Fruit fly (Drosophila melanogaster): ENCODE results near the gene Ddx56.

Ddx56 gene

DNA sequence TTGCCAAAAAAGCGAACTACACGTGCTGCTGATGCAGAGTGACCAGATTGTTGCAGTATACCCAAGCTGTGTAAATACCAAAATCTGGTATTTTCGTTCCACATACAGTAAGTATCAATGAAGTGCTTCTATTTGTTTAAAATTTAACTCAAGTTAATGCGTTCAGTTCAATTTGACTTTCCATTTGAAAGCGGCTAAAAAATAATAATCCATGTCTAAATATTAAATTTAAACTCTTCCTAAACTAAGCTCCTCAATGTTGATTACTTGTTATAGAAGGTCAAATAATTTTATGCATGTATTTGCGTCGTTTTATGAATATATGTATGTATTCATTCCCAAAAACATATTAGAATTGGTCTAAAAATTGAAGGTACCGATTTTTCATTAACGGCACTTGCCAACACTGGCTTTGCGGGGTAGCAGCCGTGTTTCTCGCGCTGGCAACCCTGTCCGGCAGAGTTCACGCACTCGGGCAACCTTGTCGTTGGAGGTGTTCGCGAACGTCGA lies 37.9 kb downstream of the Ddx56 start, which contains the start of the genes peng and sol (continued):
- TF ChIP-seq Meics (GFP tag; optimal IDR thresholded peaks at IDR 0.05), result peak; percentile 72
- TF ChIP-seq CG17186 (GFP tag; optimal IDR thresholded peaks at IDR 0.05), result peak; percentile 0
- no peak for TF ChIP-seq salm (tag; optimal IDR thresholded peaks at IDR 0.05)
- no peak for TF ChIP-seq CG14667 (GFP tag; IDR thresholded peaks at IDR 0.05)
- peak; percentile 47 for TF ChIP-seq BtbVII (GFP tag; optimal IDR thresholded peaks at IDR 0.05)
- no peak for TF ChIP-seq CG14965 (GFP tag; optimal IDR thresholded peaks at IDR 0.05; ENCODE audit: borderline replicate concordance)
- TF ChIP-seq ttk (GFP tag; IDR thresholded peaks at IDR 0.05), result no peak
- peak; percentile 50 for TF ChIP-seq CG18011 (GFP tag; optimal IDR thresholded peaks at IDR 0.05)
- TF ChIP-seq TFAM (GFP tag; optimal IDR thresholded peaks at IDR 0.05), result no peak
- TF ChIP-seq crp (GFP tag; optimal IDR thresholded peaks at IDR 0.05), result peak in 1 of 2 experiments; percentile 29
- TF ChIP-seq wor (GFP tag; IDR thresholded peaks at IDR 0.05), result no peak
- 0 out of 3 replicates have a peak, but pooled peaks have one; percentile 25 for TF ChIP-seq CG6175 (GFP tag; IDR thresholded peaks at IDR 0.05)
- peak; percentile 52 for TF ChIP-seq klu (GFP tag; IDR thresholded peaks at IDR 0.05)
- peak; percentile 63 for TF ChIP-seq Usf (GFP tag; optimal IDR thresholded peaks at IDR 0.05)
- peak; percentile 50 for TF ChIP-seq twi (tag; optimal IDR thresholded peaks at IDR 0.05)
- TF ChIP-seq Max (GFP tag; optimal IDR thresholded peaks at IDR 0.05), result peak; percentile 80
- peak; percentile 40 for TF ChIP-seq CG1647 (GFP tag; optimal IDR thresholded peaks at IDR 0.05)
- TF ChIP-seq Abd-B (GFP tag; optimal IDR thresholded peaks at IDR 0.05), result peak; percentile 72
- TF ChIP-seq cg (GFP tag; optimal IDR thresholded peaks at IDR 0.05), result no peak
- peak; percentile 12 for TF ChIP-seq da (GFP tag; optimal IDR thresholded peaks at IDR 0.05)
- TF ChIP-seq dan (GFP tag; IDR thresholded peaks at IDR 0.05), result no peak
- TF ChIP-seq Elba2 (GFP tag; optimal IDR thresholded peaks at IDR 0.05), result peak; percentile 15
- peak; percentile 92 for TF ChIP-seq Med (GFP tag)
- peak; percentile 40 for TF ChIP-seq her (GFP tag; optimal IDR thresholded peaks at IDR 0.05)
- no peak for TF ChIP-seq CG11398 (GFP tag; optimal IDR thresholded peaks at IDR 0.05)
- peak; percentile 72 for TF ChIP-seq CG7786 (GFP tag; optimal IDR thresholded peaks at IDR 0.05)
- TF ChIP-seq sna (GFP tag; IDR thresholded peaks at IDR 0.05; ENCODE audit: partially characterized antibody), result no peak
- TF ChIP-seq CG8924 (tag; optimal IDR thresholded peaks at IDR 0.05), result peak; percentile 46
- 0 out of 2 replicates have a peak, but pooled peaks have one; percentile 4 for TF ChIP-seq sens-2 (GFP tag; IDR thresholded peaks at IDR 0.05)
- TF ChIP-seq CG12299 (tag; optimal IDR thresholded peaks at IDR 0.05), result peak; percentile 42
- TF ChIP-seq D (optimal IDR thresholded peaks at IDR 0.05), result no peak
- TF ChIP-seq D (GFP tag; optimal IDR thresholded peaks at IDR 0.05), result peak; percentile 44
- TF ChIP-seq CG9215 (GFP tag; IDR thresholded peaks at IDR 0.05), result peak; percentile 57
- peak; percentile 51; the same call in 1 of the 3 replicates for TF ChIP-seq ci (GFP tag; IDR thresholded peaks at IDR 0.05)
- no peak for TF ChIP-seq ERR (GFP tag; optimal IDR thresholded peaks at IDR 0.05)
- TF ChIP-seq CG10147 (GFP tag; optimal IDR thresholded peaks at IDR 0.05), result peak; percentile 72
- peak; percentile 46 for TF ChIP-seq B-H1 (GFP tag; IDR thresholded peaks at IDR 0.05)
- peak; percentile 36 for TF ChIP-seq eyg (GFP tag; optimal IDR thresholded peaks at IDR 0.05)
- TF ChIP-seq jing (GFP tag; optimal IDR thresholded peaks at IDR 0.05), result no peak
- peak; percentile 77 for TF ChIP-seq CG1602 (GFP tag; optimal IDR thresholded peaks at IDR 0.05)
- peak; percentile 42; the same call in 1 of the 3 replicates for TF ChIP-seq H15 (GFP tag; IDR thresholded peaks at IDR 0.05)
- peak; percentile 37 for TF ChIP-seq YL-1 (GFP tag; optimal IDR thresholded peaks at IDR 0.05)
- peak; percentile 44 for TF ChIP-seq Myb (GFP tag; optimal IDR thresholded peaks at IDR 0.05)
- peak; percentile 53 for TF ChIP-seq Atf3 (GFP tag; optimal IDR thresholded peaks at IDR 0.05)
- TF ChIP-seq gro (GFP tag; optimal IDR thresholded peaks at IDR 0.05), result peak; percentile 58
- peak; percentile 45 for TF ChIP-seq CG3163 (GFP tag; optimal IDR thresholded peaks at IDR 0.05)
- TF ChIP-seq CG32532 (GFP tag; IDR thresholded peaks at IDR 0.05), result peak; percentile 62
- TF ChIP-seq chinmo (GFP tag; IDR thresholded peaks at IDR 0.05; ENCODE audit: partially characterized antibody), result no peak
- TF ChIP-seq CG18262 (tag; optimal IDR thresholded peaks at IDR 0.05), result peak; percentile 71
- no peak for TF ChIP-seq unc-4 (GFP tag; IDR thresholded peaks at IDR 0.05; ENCODE audit: partially characterized antibody)
- peak; percentile 36 for TF ChIP-seq vfl (GFP tag; optimal IDR thresholded peaks at IDR 0.05)
